Fruit fly (Drosophila melanogaster) whole organism, embryonic: ENCODE measurements around the gene CG11679.

Experiments used
- Abd-B ChIP-seq: fragments of 200-800 bp; sonication (Bioruptor generic); optimal IDR thresholded peaks from 2 replicates; lab custom pipeline; 2018; ENCODE audit warnings: missing biosample characterization, mild to moderate bottlenecking, missing genetic modification characterization, moderate library complexity
- Ada2b ChIP-seq: fragments of 200-800 bp; sonication (Bioruptor generic); IDR thresholded peaks from 2 replicates; pipeline ENCODE4 v1.3.6; 2022; ENCODE audit warnings: missing biosample characterization, missing genetic modification characterization
- CG11085 ChIP-seq: fragments of 200-800 bp; sonication (Bioruptor generic); IDR thresholded peaks from 2 replicates; pipeline ENCODE4 v1.3.6; 2022; ENCODE audit warnings: missing biosample characterization, missing genetic modification characterization
- CG12071 ChIP-seq: fragments of 200-800 bp; sonication (Bioruptor generic); optimal IDR thresholded peaks from 3 replicates; lab custom pipeline; 2018; ENCODE audit warnings: missing biosample characterization, mild to moderate bottlenecking, missing genetic modification characterization
- CG13287 ChIP-seq: fragments of 200-800 bp; sonication (Bioruptor generic); IDR thresholded peaks from 2 replicates; pipeline ENCODE4 v1.3.6; 2022; ENCODE audit warnings: missing biosample characterization, missing genetic modification characterization; ENCODE audit not compliant: partially characterized antibody
- CG17912 ChIP-seq: fragments of 200-800 bp; sonication (Bioruptor generic); optimal IDR thresholded peaks from 2 replicates; lab custom pipeline; 2018; ENCODE audit warnings: missing biosample characterization, mild to moderate bottlenecking, missing genetic modification characterization
- CG2120 ChIP-seq: fragments of 200-800 bp; sonication (Bioruptor generic); optimal IDR thresholded peaks from 3 replicates; lab custom pipeline; 2016; ENCODE audit warnings: missing biosample characterization, missing genetic modification characterization
- CG2202 ChIP-seq: fragments of 200-800 bp; sonication (Bioruptor generic); optimal IDR thresholded peaks from 2 replicates; lab custom pipeline; 2018; ENCODE audit warnings: missing biosample characterization, mild to moderate bottlenecking, missing genetic modification characterization
- CG3281 ChIP-seq: fragments of 200-800 bp; sonication (Bioruptor generic); optimal IDR thresholded peaks from 3 replicates; lab custom pipeline; 2017; ENCODE audit warnings: missing biosample characterization, mild to moderate bottlenecking, missing genetic modification characterization
- CG4404 ChIP-seq: fragments of 200-800 bp; sonication (Bioruptor generic); IDR thresholded peaks from 2 replicates; pipeline ENCODE4 v1.3.6; 2022; ENCODE audit warnings: missing biosample characterization, missing genetic modification characterization
- CG6254 ChIP-seq: fragments of 200-800 bp; sonication (Bioruptor generic); optimal IDR thresholded peaks from 3 replicates; lab custom pipeline; 2017; ENCODE audit warnings: mild to moderate bottlenecking, missing biosample characterization, missing genetic modification reagents, missing genetic modification characterization
- CG8089 ChIP-seq: fragments of 200-800 bp; sonication (Bioruptor generic); optimal IDR thresholded peaks from 3 replicates; lab custom pipeline; 2016; ENCODE audit warnings: missing biosample characterization, missing genetic modification characterization
- CoRest ChIP-seq: fragments of 200-800 bp; sonication (Bioruptor generic); optimal IDR thresholded peaks from 3 replicates; lab custom pipeline; 2018; ENCODE audit warnings: missing biosample characterization, mild to moderate bottlenecking, missing genetic modification characterization, moderate library complexity
- Dref ChIP-seq: fragments of 200-800 bp; sonication (Bioruptor generic); IDR thresholded peaks from 2 replicates; pipeline ENCODE4 v1.3.6; 2022; ENCODE audit warnings: missing biosample characterization, missing genetic modification characterization
- HmgD ChIP-seq: fragments of 200-800 bp; sonication (Bioruptor generic); optimal IDR thresholded peaks from 3 replicates; lab custom pipeline; 2016; ENCODE audit warnings: missing biosample characterization, missing genetic modification characterization
- Hr3 ChIP-seq: fragments of 200-800 bp; sonication (Bioruptor generic); optimal IDR thresholded peaks from 3 replicates; lab custom pipeline; 2016; ENCODE audit warnings: missing biosample characterization, missing genetic modification characterization
- Jarid2 ChIP-seq: fragments of 200-800 bp; sonication (Bioruptor generic); optimal IDR thresholded peaks from 3 replicates; lab custom pipeline; 2017; ENCODE audit warnings: mild to moderate bottlenecking, missing biosample characterization, missing genetic modification reagents, missing genetic modification characterization
- Lhr ChIP-seq: fragments of 200-800 bp; sonication (Bioruptor generic); optimal IDR thresholded peaks from 3 replicates; lab custom pipeline; 2017; ENCODE audit warnings: mild to moderate bottlenecking, missing biosample characterization, missing genetic modification reagents, missing genetic modification characterization
- NK7.1 ChIP-seq: fragments of 200-800 bp; sonication (Bioruptor generic); optimal IDR thresholded peaks from 3 replicates; lab custom pipeline; 2016; ENCODE audit warnings: missing biosample characterization, missing genetic modification characterization
- Nf-YC ChIP-seq: fragments of 200-800 bp; optimal IDR thresholded peaks from 3 replicates; lab custom pipeline; 2019; ENCODE audit warnings: missing biosample characterization, mild to moderate bottlenecking, missing genetic modification characterization, moderate library complexity
- Opbp ChIP-seq: fragments of 200-800 bp; sonication (Bioruptor generic); IDR thresholded peaks from 3 replicates; pipeline ENCODE4 v1.3.6; 2022; ENCODE audit warnings: missing biosample characterization, missing genetic modification characterization; ENCODE audit not compliant: partially characterized antibody
- PHDP ChIP-seq: fragments of 200-800 bp; sonication (Bioruptor generic); optimal IDR thresholded peaks from 3 replicates; lab custom pipeline; 2018; ENCODE audit warnings: missing biosample characterization, mild to moderate bottlenecking, missing genetic modification characterization, moderate library complexity
- Sin3A ChIP-seq: fragments of >200 bp; optimal IDR thresholded peaks from 2 replicates; lab custom pipeline; 2018
- Taf1 ChIP-seq: fragments of 200-800 bp; sonication (Bioruptor generic); IDR thresholded peaks from 2 replicates; pipeline ENCODE4 v1.3.6; 2022; ENCODE audit warnings: missing biosample characterization, missing genetic modification characterization
- Trl ChIP-seq, 3 experiments: fragments of >200 bp in 2 of 3; fragments of 200-800 bp in 1 of 3; sonication (Bioruptor generic) in 1 of 3; optimal IDR thresholded peaks; 2 replicates in 1 of 3; 3 replicates in 2 of 3; lab custom pipeline; 2016 to 2017; ENCODE audit warnings: missing biosample characterization in 1 of 3, missing genetic modification characterization in 1 of 3
- Usf ChIP-seq: fragments of 200-800 bp; sonication (Bioruptor generic); optimal IDR thresholded peaks from 2 replicates; lab custom pipeline; 2017; ENCODE audit warnings: missing genotype, missing biosample characterization, missing genetic modification characterization
- YL-1 ChIP-seq: fragments of 200-800 bp; sonication (Bioruptor generic); optimal IDR thresholded peaks from 3 replicates; lab custom pipeline; 2017; ENCODE audit warnings: missing biosample characterization, mild to moderate bottlenecking, missing genetic modification characterization
- aop ChIP-seq: fragments of 200-800 bp; sonication (Bioruptor generic); IDR thresholded peaks from 2 replicates; pipeline ENCODE4 v1.3.6; 2022; ENCODE audit warnings: missing biosample characterization, missing genetic modification characterization
- bab2 ChIP-seq: fragments of 200-800 bp; sonication (Bioruptor generic); optimal IDR thresholded peaks from 2 replicates; lab custom pipeline; 2016; ENCODE audit warnings: missing biosample characterization, missing genetic modification characterization
- bcd ChIP-seq: fragments of 200-800 bp; sonication (Bioruptor generic); optimal IDR thresholded peaks from 2 replicates; lab custom pipeline; 2017; ENCODE audit warnings: missing biosample characterization, mild to moderate bottlenecking, missing genetic modification characterization
- bigmax ChIP-seq: fragments of 200-800 bp; sonication (Bioruptor generic); optimal IDR thresholded peaks from 2 replicates; lab custom pipeline; 2018; ENCODE audit warnings: missing biosample characterization, mild to moderate bottlenecking, missing genetic modification characterization
- bsh ChIP-seq, 2 experiments: fragments of 200-800 bp; sonication (Bioruptor generic); optimal IDR thresholded peaks; 2 replicates each; lab custom pipeline; 2017 to 2018; ENCODE audit warnings: mild to moderate bottlenecking in 2 of 2, missing biosample characterization in 2 of 2, missing genetic modification characterization in 2 of 2, moderate library complexity in 1 of 2
- crol ChIP-seq: fragments of 200-800 bp; sonication (Bioruptor generic); IDR thresholded peaks from 2 replicates; pipeline ENCODE4 v1.3.6; 2022; ENCODE audit warnings: missing biosample characterization, missing genetic modification characterization
- eve ChIP-seq, 2 experiments: fragments of >200 bp; optimal IDR thresholded peaks; 2 replicates each; lab custom pipeline; 2017; ENCODE audit warnings: missing biosample characterization in 2 of 2, missing genetic modification characterization in 2 of 2
- ftz-f1 ChIP-seq: fragments of 200-800 bp; sonication (Bioruptor generic); optimal IDR thresholded peaks from 2 replicates; lab custom pipeline; 2016; ENCODE audit warnings: missing biosample characterization, missing genetic modification characterization
- hkb ChIP-seq, 2 experiments: fragments of 200-800 bp in 1 of 2; fragments of >200 bp in 1 of 2; sonication (Bioruptor generic) in 1 of 2; IDR thresholded peaks in 1 of 2; optimal IDR thresholded peaks in 1 of 2; 2 replicates each; pipeline versions ENCODE4 v1.3.6 to Lab custom; 2017 to 2022; ENCODE audit warnings: missing biosample characterization in 1 of 2, missing genetic modification characterization in 1 of 2
- hth ChIP-seq: fragments of >200 bp; optimal IDR thresholded peaks from 2 replicates; lab custom pipeline; 2017; ENCODE audit warnings: inconsistent platforms
- insv ChIP-seq, 2 experiments: fragments of 200-800 bp; sonication (Bioruptor generic); optimal IDR thresholded peaks; 3 replicates each; lab custom pipeline; 2016 to 2018; ENCODE audit warnings: missing biosample characterization in 2 of 2, missing genetic modification characterization in 2 of 2
- nmo ChIP-seq: fragments of 200-800 bp; sonication (Bioruptor generic); optimal IDR thresholded peaks from 2 replicates; lab custom pipeline; 2018; ENCODE audit warnings: missing biosample characterization, mild to moderate bottlenecking, missing genetic modification characterization, moderate library complexity
- pum ChIP-seq: fragments of 200-800 bp; sonication (Bioruptor generic); optimal IDR thresholded peaks from 2 replicates; lab custom pipeline; 2016; ENCODE audit warnings: missing biosample characterization, missing genetic modification characterization
- rib ChIP-seq: fragments of 200-800 bp; sonication (Bioruptor generic); IDR thresholded peaks from 2 replicates; pipeline ENCODE4 v1.3.6; 2022; ENCODE audit warnings: missing biosample characterization, missing genetic modification characterization
- seq ChIP-seq: fragments of 200-800 bp; sonication (Bioruptor generic); IDR thresholded peaks from 2 replicates; pipeline ENCODE4 v1.3.6; 2022; ENCODE audit warnings: missing biosample characterization, missing genetic modification characterization
- sim ChIP-seq: fragments of 200-800 bp; sonication (Bioruptor generic); IDR thresholded peaks from 2 replicates; pipeline ENCODE4 v1.3.6; 2022; ENCODE audit warnings: missing biosample characterization, missing genetic modification characterization
- sisA ChIP-seq: fragments of 200-800 bp; sonication (Bioruptor generic); IDR thresholded peaks from 2 replicates; pipeline ENCODE4 v1.3.6; 2022; ENCODE audit warnings: missing biosample characterization, missing genetic modification characterization
- slou ChIP-seq: fragments of 200-800 bp; sonication (Bioruptor generic); optimal IDR thresholded peaks from 3 replicates; lab custom pipeline; 2016; ENCODE audit warnings: missing biosample characterization, missing genetic modification characterization
- sqz ChIP-seq: fragments of 200-800 bp; sonication (Bioruptor generic); optimal IDR thresholded peaks from 3 replicates; lab custom pipeline; 2018; ENCODE audit warnings: missing biosample characterization, mild to moderate bottlenecking, missing genetic modification characterization
- trh ChIP-seq: fragments of 200-800 bp; sonication (Bioruptor generic); optimal IDR thresholded peaks from 2 replicates; lab custom pipeline; 2016; ENCODE audit warnings: missing biosample characterization, missing genetic modification characterization
- tx ChIP-seq: fragments of 200-800 bp; sonication (Bioruptor generic); optimal IDR thresholded peaks from 2 replicates; lab custom pipeline; 2016; ENCODE audit warnings: missing biosample characterization, missing genetic modification characterization
- vvl ChIP-seq: fragments of 200-800 bp; sonication (Bioruptor generic); IDR thresholded peaks from 2 replicates; pipeline ENCODE4 v1.3.6; 2022; ENCODE audit warnings: missing biosample characterization, missing genetic modification characterization
- wor ChIP-seq: fragments of 200-800 bp; sonication (Bioruptor generic); IDR thresholded peaks from 2 replicates; pipeline ENCODE4 v1.3.6; 2022; ENCODE audit warnings: missing biosample characterization, missing genetic modification characterization

CG11679 gene

dm6 chrX:15697581-15698208 is 41.1 kb downstream of the CG11679 start (continued):
- TF ChIP-seq trh (GFP tag; lab: Kevin White, UChicago) (peak; percentile 89), CG13287 (peak; percentile 59), CG17912 (GFP tag; lab: Kevin White, UChicago) (peak; percentile 37), Ada2b (GFP tag; lab: Robert Waterston, UW) (peak; percentile 96), hth (no peak), Abd-B (GFP tag; lab: Kevin White, UChicago) (peak; percentile 89), PHDP (tag; lab: Kevin White, UChicago) (peak; percentile 93), YL-1 (GFP tag; lab: Kevin White, UChicago) (peak; percentile 40), CG12071 (GFP tag; lab: Kevin White, UChicago) (peak; percentile 89), HmgD (GFP tag; lab: Kevin White, UChicago) (no peak), CoRest (tag; lab: Kevin White, UChicago) (peak; percentile 92), bsh (GFP tag; optimal IDR thresholded peaks at IDR 0.05; lab: Kevin White, UChicago) (peak; percentile 47 to 89), ftz-f1 (peak; percentile 99), Trl (optimal IDR thresholded peaks at IDR 0.05; lab: Kevin White, UChicago) (no peak), Trl (GFP tag; optimal IDR thresholded peaks at IDR 0.05; lab: Kevin White, UChicago) (peak; percentile 58), CG2202 (tag; lab: Kevin White, UChicago) (peak; percentile 56), CG11085 (GFP tag; lab: Robert Waterston, UW) (peak; percentile 91), seq (peak; percentile 88), vvl (GFP tag; lab: Robert Waterston, UW) (peak; percentile 97), rib (GFP tag; lab: Robert Waterston, UW) (peak; percentile 93), Hr3 (GFP tag; lab: Kevin White, UChicago) (peak; percentile 90), Lhr (GFP tag; lab: Kevin White, UChicago) (peak; percentile 43), Jarid2 (GFP tag; lab: Kevin White, UChicago) (peak; percentile 68), bab2 (GFP tag; lab: Kevin White, UChicago) (peak; percentile 60), tx (GFP tag; lab: Kevin White, UChicago) (no peak), bcd (GFP tag; lab: Kevin White, UChicago) (peak; percentile 95), Usf (GFP tag; lab: Kevin White, UChicago) (peak; percentile 77), wor (GFP tag; lab: Robert Waterston, UW) (peak; percentile 82), CG8089 (GFP tag; lab: Kevin White, UChicago) (no peak), NK7.1 (GFP tag; lab: Kevin White, UChicago) (peak; percentile 34), Opbp (GFP tag; lab: Robert Waterston, UW) (no peak), CG6254 (GFP tag; lab: Kevin White, UChicago) (peak; percentile 81), Sin3A (no peak), eve (GFP tag; optimal IDR thresholded peaks at IDR 0.05; lab: Kevin White, UChicago) (no peak), Nf-YC (tag; lab: Kevin White, UChicago) (peak; percentile 76), sqz (GFP tag; lab: Kevin White, UChicago) (peak; percentile 37), CG2120 (GFP tag; lab: Kevin White, UChicago) (peak; percentile 87), Taf1 (GFP tag; lab: Robert Waterston, UW) (peak; percentile 92), slou (GFP tag; lab: Kevin White, UChicago) (peak; percentile 88), pum (GFP tag; lab: Kevin White, UChicago) (peak; percentile 40), nmo (GFP tag; lab: Kevin White, UChicago) (peak; percentile 89), crol (GFP tag; lab: Robert Waterston, UW) (peak; percentile 75), hkb (optimal IDR thresholded peaks at IDR 0.05; lab: Kevin White, UChicago) (no peak), hkb (GFP tag; IDR thresholded peaks at IDR 0.05; lab: Robert Waterston, UW) (peak; percentile 97), insv (GFP tag; optimal IDR thresholded peaks at IDR 0.05; lab: Kevin White, UChicago) (no peak), sim (peak; percentile 82), Dref (peak; percentile 42), sisA (GFP tag; lab: Robert Waterston, UW) (peak; percentile 95), aop (GFP tag; lab: Robert Waterston, UW) (peak; percentile 70), bigmax (GFP tag; lab: Kevin White, UChicago) (peak; percentile 3), CG4404 (GFP tag; lab: Robert Waterston, UW) (peak; percentile 90), CG3281 (GFP tag; lab: Kevin White, UChicago) (peak; percentile 94)
